Fruit fly (Drosophila melanogaster): Measurements from ENCODE around the gene Trm7-32.
A peak's percentile ranks its signal among the peaks of the same experiment; 100 is the strongest.

Gene Trm7-32

dm6 chr3R:17061736-17062371 is 21.4 kb downstream of the Trm7-32 start:
- TF ChIP-seq noc (tag; optimal IDR thresholded peaks at IDR 0.05) = no peak

dm6 chr3R:17062705-17063104 is 22.2 kb downstream of the Trm7-32 start:
- TF ChIP-seq noc (tag; optimal IDR thresholded peaks at IDR 0.05) = no peak

- TF ChIP-seq noc (tag; optimal IDR thresholded peaks at IDR 0.05) = peak; percentile 17
These were observed 23.3 kb downstream of the Trm7-32 start for dm6 chr3R:17063763-17064162.

dm6 chr3R:17065018-17065784 is 24.7 kb downstream of the Trm7-32 start:
- peak; percentile 98 for TF ChIP-seq noc (tag; optimal IDR thresholded peaks at IDR 0.05)

- TF ChIP-seq noc (tag; optimal IDR thresholded peaks at IDR 0.05) = no peak
These were observed 25.6 kb downstream of the Trm7-32 start for dm6 chr3R:17066077-17066476.

dm6 chr3R:17066828-17067430 is 26.4 kb downstream of the Trm7-32 start:
- TF ChIP-seq noc (tag; optimal IDR thresholded peaks at IDR 0.05) = no peak

dm6 chr3R:17067721-17068120 is 27.2 kb downstream of the Trm7-32 start:
- no peak for TF ChIP-seq noc (tag; optimal IDR thresholded peaks at IDR 0.05)

dm6 chr3R:17072526-17073114 is 32.1 kb downstream of the Trm7-32 start, which contains the start of the genes Ns1 and mRpS11:
Gene Ns1, minus strand, starts transcription at chr3R:17072675.
Gene mRpS11, plus strand, starts transcription at chr3R:17072732.
- TF ChIP-seq noc (tag; optimal IDR thresholded peaks at IDR 0.05) = peak; percentile 22

- TF ChIP-seq noc (tag; optimal IDR thresholded peaks at IDR 0.05) = no peak
These were observed 37.5 kb downstream of the Trm7-32 start for dm6 chr3R:17077968-17078417.

dm6 chr3R:17078961-17079858 is 38.7 kb downstream of the Trm7-32 start:
- TF ChIP-seq noc (tag; optimal IDR thresholded peaks at IDR 0.05) = no peak

- peak; percentile 38 for TF ChIP-seq noc (tag; optimal IDR thresholded peaks at IDR 0.05)
These were observed 39.4 kb downstream of the Trm7-32 start, which contains the start of the genes Keap1 and kuk for dm6 chr3R:17079859-17080255. Gene Keap1, minus strand, starts transcription at chr3R:17079945. Gene kuk, plus strand, starts transcription at chr3R:17080244.

dm6 chr3R:17080666-17081358 is 40.3 kb downstream of the Trm7-32 start:
- no peak for TF ChIP-seq noc (tag; optimal IDR thresholded peaks at IDR 0.05)

dm6 chr3R:17081359-17081935 is 41.0 kb downstream of the Trm7-32 start:
- TF ChIP-seq noc (tag; optimal IDR thresholded peaks at IDR 0.05) = no peak

- TF ChIP-seq noc (tag; optimal IDR thresholded peaks at IDR 0.05) = no peak
These were observed 42.0 kb downstream of the Trm7-32 start for dm6 chr3R:17082471-17082870.

Measured in whole organism, larva.